Worm (Caenorhabditis elegans): Measurements from ENCODE around the gene R11F4.2.

Gene R11F4.2

DNA sequence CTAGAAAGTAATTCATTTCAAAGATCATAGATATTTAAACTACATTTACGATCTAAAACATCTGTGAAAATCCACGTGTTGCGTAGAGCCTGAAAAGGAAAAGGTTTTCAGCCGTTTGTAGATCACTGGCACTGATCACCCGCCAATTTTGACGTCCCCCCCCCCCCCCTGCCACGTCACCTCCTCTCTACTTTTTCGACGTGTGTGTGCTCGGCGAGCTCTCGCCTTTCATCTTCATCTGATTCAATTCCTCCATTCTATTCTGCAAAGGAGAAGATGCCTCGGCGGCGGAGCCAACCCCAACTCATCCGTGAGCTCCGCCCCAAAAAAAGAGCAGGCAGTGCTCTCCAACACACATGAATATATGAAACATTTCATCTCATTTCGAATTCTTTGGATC lies 1.7 kb upstream of the R11F4.2 start:
- TF ChIP-seq mep-1 (tag; optimal IDR thresholded peaks at IDR 0.05), result no peak

DNA sequence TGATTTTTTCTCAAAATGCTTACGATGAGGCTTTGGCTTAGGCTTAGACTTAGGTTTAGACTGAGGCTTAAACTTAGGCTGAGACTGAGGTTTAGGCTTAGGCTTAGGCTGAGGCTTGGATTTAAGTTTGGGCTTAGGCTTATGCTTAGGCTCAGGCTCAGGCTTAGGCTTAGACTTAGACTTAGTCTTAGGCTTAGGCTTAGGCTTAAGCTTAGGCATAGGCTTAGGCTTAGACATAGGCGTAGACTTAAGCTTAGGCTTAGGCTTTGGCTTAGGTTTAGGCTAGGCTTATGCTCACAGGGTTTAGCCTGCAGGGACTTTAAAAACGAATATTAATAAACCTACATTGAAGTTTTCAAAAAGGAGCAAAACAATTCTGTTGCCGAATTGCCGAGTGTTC lies 963 bp upstream of the R11F4.2 start:
- TF ChIP-seq lin-14 (GFP tag; optimal IDR thresholded peaks at IDR 0.05) (no peak), nhr-47 (tag; optimal IDR thresholded peaks at IDR 0.05) (no peak), F16B12.6 (tag; optimal IDR thresholded peaks at IDR 0.05) (no peak), efl-3 (GFP tag; optimal IDR thresholded peaks at IDR 0.05) (no peak), tlp-1 (tag; optimal IDR thresholded peaks at IDR 0.05) (no peak), ets-5 (GFP tag; IDR thresholded peaks at IDR 0.05) (no peak), irx-1 (tag; optimal IDR thresholded peaks at IDR 0.05) (no peak), sptf-1 (tag; optimal IDR thresholded peaks at IDR 0.05) (no peak), isw-1 (GFP tag; IDR thresholded peaks at IDR 0.05) (no peak), unc-62 (GFP tag; optimal IDR thresholded peaks at IDR 0.05) (no peak), efl-1 (optimal IDR thresholded peaks at IDR 0.05) (no peak), efl-1 (GFP tag; optimal IDR thresholded peaks at IDR 0.05 in 1 of 2) (no peak), snu-23 (GFP tag; optimal IDR thresholded peaks at IDR 0.05) (no peak)

DNA sequence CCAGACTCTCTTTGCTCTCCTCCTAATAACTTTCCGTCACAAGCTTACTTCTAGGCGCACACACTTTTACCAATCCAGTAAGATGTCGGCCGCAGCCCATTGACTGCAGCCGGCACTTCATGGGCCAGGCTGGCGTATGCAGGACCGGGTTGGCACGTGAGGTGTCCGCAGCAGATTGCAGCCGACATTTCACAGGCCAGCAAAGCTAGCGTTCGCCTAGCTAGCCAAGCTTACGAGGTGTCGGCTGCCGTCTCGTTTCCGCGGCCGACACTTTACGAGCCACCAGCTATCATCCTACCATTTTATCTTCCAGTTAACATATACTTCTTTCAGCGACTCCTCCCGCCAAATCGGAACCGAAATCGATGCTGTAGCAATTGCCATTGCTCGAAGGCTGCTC lies 2.7 kb downstream of the R11F4.2 start:
- TF ChIP-seq mep-1 (tag; optimal IDR thresholded peaks at IDR 0.05) (no peak), lin-35 (GFP tag; optimal IDR thresholded peaks at IDR 0.05) (no peak), lsy-2 (tag; optimal IDR thresholded peaks at IDR 0.05) (no peak), ztf-11 (tag; optimal IDR thresholded peaks at IDR 0.05) (no peak), mdl-1 (tag; optimal IDR thresholded peaks at IDR 0.05) (no peak), ceh-88 (GFP tag; IDR thresholded peaks at IDR 0.05) (no peak), ces-1 (GFP tag; optimal IDR thresholded peaks at IDR 0.05) (no peak), zip-4 (GFP tag; optimal IDR thresholded peaks at IDR 0.05) (no peak), blmp-1 (tag; optimal IDR thresholded peaks at IDR 0.05) (no peak), lin-14 (GFP tag; optimal IDR thresholded peaks at IDR 0.05) (no peak), F16B12.6 (tag; optimal IDR thresholded peaks at IDR 0.05) (no peak)

DNA sequence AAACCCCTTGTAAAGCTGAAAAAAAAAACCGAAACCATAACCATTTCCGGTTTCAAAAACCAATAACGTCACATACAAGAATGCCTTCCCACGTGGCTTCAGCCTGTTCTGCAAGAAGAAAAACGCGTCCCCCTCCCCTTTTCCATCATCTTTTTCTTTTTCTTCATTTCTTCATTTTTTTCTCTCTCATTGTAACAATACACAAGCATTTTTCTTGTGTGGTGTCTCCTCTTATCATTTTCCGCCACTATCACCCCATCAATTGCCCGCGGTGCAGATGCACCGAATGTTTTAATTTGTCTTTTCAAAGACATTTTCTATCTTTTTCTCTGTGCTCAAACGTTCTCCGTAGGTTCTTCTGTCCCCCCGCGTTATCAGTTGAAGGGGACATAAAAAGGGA lies 6.3 kb downstream of the R11F4.2 start:
- no peak for TF ChIP-seq xbp-1 (tag; optimal IDR thresholded peaks at IDR 0.05)
- no peak for TF ChIP-seq aly-2 (tag; optimal IDR thresholded peaks at IDR 0.05)
- TF ChIP-seq mep-1 (tag; optimal IDR thresholded peaks at IDR 0.05), result peak; percentile 45
- TF ChIP-seq ceh-82 (tag; optimal IDR thresholded peaks at IDR 0.05), result no peak
- TF ChIP-seq Y116A8C.19 (tag; optimal IDR thresholded peaks at IDR 0.05; ENCODE audit: borderline replicate concordance), result no peak
- TF ChIP-seq elt-3 (tag; optimal IDR thresholded peaks at IDR 0.05), result peak in 4 of 6 experiments; percentile 7 to 74 (median 56)
- peak; percentile 54 to 57 for TF ChIP-seq lsy-2 (tag; optimal IDR thresholded peaks at IDR 0.05)
- TF ChIP-seq nhr-20 (tag; optimal IDR thresholded peaks at IDR 0.05), result peak; percentile 86
- peak; percentile 82 for TF ChIP-seq nhr-85 (tag)
- no peak for TF ChIP-seq fos-1 (tag; optimal IDR thresholded peaks at IDR 0.05)
- TF ChIP-seq C04F5.9 (tag; optimal IDR thresholded peaks at IDR 0.05), result no peak
- TF ChIP-seq nhr-47 (tag; optimal IDR thresholded peaks at IDR 0.05), result peak; percentile 49
- TF ChIP-seq tbx-2 (tag; optimal IDR thresholded peaks at IDR 0.05), result peak; percentile 75
- TF ChIP-seq C16A3.4 (tag; optimal IDR thresholded peaks at IDR 0.05), result peak; percentile 1
- peak; percentile 66 for TF ChIP-seq blmp-1 (tag; optimal IDR thresholded peaks at IDR 0.05)
- TF ChIP-seq ces-1 (GFP tag; optimal IDR thresholded peaks at IDR 0.05), result no peak
- TF ChIP-seq grh-1 (GFP tag; IDR thresholded peaks at IDR 0.05), result peak; percentile 23; the same call in 1 of the 2 replicates
- peak; percentile 98 for TF ChIP-seq elt-2 (tag; optimal IDR thresholded peaks at IDR 0.05)
- TF ChIP-seq snpc-4 (tag; optimal IDR thresholded peaks at IDR 0.05), result no peak
- peak; percentile 19 for TF ChIP-seq ztf-4 (tag; optimal IDR thresholded peaks at IDR 0.05)
- TF ChIP-seq lin-35 (GFP tag; optimal IDR thresholded peaks at IDR 0.05), result peak in 1 of 2 experiments; percentile 78
- TF ChIP-seq nhr-90 (tag; optimal IDR thresholded peaks at IDR 0.05; ENCODE audit: poor library complexity), result peak; percentile 69
- TF ChIP-seq dpl-1 (GFP tag; optimal IDR thresholded peaks at IDR 0.05), result peak in 2 of 3 experiments; percentile 14 to 34
- peak; percentile 77 for TF ChIP-seq nhr-19 (GFP tag; conservative IDR thresholded peaks at IDR 0.05)
- peak; percentile 66 for TF ChIP-seq rnt-1 (tag; optimal IDR thresholded peaks at IDR 0.05)
- TF ChIP-seq lir-3 (tag; optimal IDR thresholded peaks at IDR 0.05; ENCODE audit: poor library complexity), result no peak
- peak; percentile 8 for TF ChIP-seq swsn-7 (tag; optimal IDR thresholded peaks at IDR 0.05)
- no peak for TF ChIP-seq skn-1 (tag; optimal IDR thresholded peaks at IDR 0.05)
- TF ChIP-seq efl-1 (optimal IDR thresholded peaks at IDR 0.05), result peak; percentile 9 to 26
- TF ChIP-seq efl-1 (GFP tag; optimal IDR thresholded peaks at IDR 0.05 in 1 of 2), result peak in 1 of 2 experiments; percentile 77
- TF ChIP-seq unc-86 (tag; optimal IDR thresholded peaks at IDR 0.05), result no peak
- TF ChIP-seq sox-4 (tag; optimal IDR thresholded peaks at IDR 0.05), result no peak
- TF ChIP-seq nhr-28 (tag; optimal IDR thresholded peaks at IDR 0.05), result no peak
- TF ChIP-seq mdl-1 (tag; optimal IDR thresholded peaks at IDR 0.05), result peak in 1 of 2 experiments; percentile 49

Data from whole organism, L1 larva.